Worm (Caenorhabditis elegans) whole organism, L3 larva: Measurements from ENCODE around the gene tsp-18.

ENCODE experiments used
- R02D3.7 ChIP-seq: fragments of 150-350 bp; optimal IDR thresholded peaks from 2 replicates; lab custom pipeline; 2014; ENCODE audit warnings: missing biosample characterization, missing genetic modification characterization
- ZK546.5 ChIP-seq: sonication (generic microtip); optimal IDR thresholded peaks from 2 replicates; lab custom pipeline; 2017; ENCODE audit warnings: missing biosample characterization, missing genetic modification characterization
- aly-2 ChIP-seq: fragments of 150-350 bp; optimal IDR thresholded peaks from 2 replicates; lab custom pipeline; 2014; ENCODE audit warnings: missing biosample characterization, missing genetic modification characterization
- ama-1 ChIP-seq: fragments of 150-350 bp; optimal IDR thresholded peaks from 2 replicates; lab custom pipeline; 2018
- ceh-28 ChIP-seq: fragments of 150-350 bp; optimal IDR thresholded peaks from 2 replicates; lab custom pipeline; 2014; ENCODE audit warnings: missing biosample characterization, missing genetic modification reagents, missing genetic modification characterization
- ceh-82 ChIP-seq: fragments of 150-350 bp; optimal IDR thresholded peaks from 2 replicates; lab custom pipeline; 2014; ENCODE audit warnings: missing biosample characterization, missing genetic modification characterization
- ceh-9 ChIP-seq: sonication (generic microtip); optimal IDR thresholded peaks from 2 replicates; lab custom pipeline; 2018; ENCODE audit warnings: missing biosample characterization, missing genetic modification characterization
- daf-12 ChIP-seq: fragments of 150-350 bp; optimal IDR thresholded peaks from 2 replicates; lab custom pipeline; 2014; ENCODE audit warnings: missing biosample characterization, missing genetic modification reagents, missing genetic modification characterization
- elt-2 ChIP-seq: sonication (generic microtip); optimal IDR thresholded peaks from 2 replicates; lab custom pipeline; 2016; ENCODE audit warnings: missing genetic modification reagents, mild to moderate bottlenecking, missing genetic modification characterization, missing compliant biosample characterization
- elt-3 ChIP-seq, 3 experiments: fragments of 150-350 bp in 1 of 3; sonication (generic microtip) in 2 of 3; optimal IDR thresholded peaks; 2 replicates in 2 of 3; 4 replicates in 1 of 3; lab custom pipeline; 2014 to 2017; ENCODE audit warnings: missing biosample characterization in 3 of 3, missing genetic modification characterization in 3 of 3
- fkh-10 ChIP-seq: sonication (generic microtip); optimal IDR thresholded peaks from 2 replicates; lab custom pipeline; 2017; ENCODE audit warnings: missing biosample characterization, missing genetic modification reagents, missing genetic modification characterization
- fkh-2 ChIP-seq: fragments of 150-350 bp; optimal IDR thresholded peaks from 2 replicates; lab custom pipeline; 2014; ENCODE audit warnings: missing biosample characterization, missing genetic modification reagents, missing genetic modification characterization
- fos-1 ChIP-seq: fragments of 150-350 bp; optimal IDR thresholded peaks from 2 replicates; lab custom pipeline; 2014; ENCODE audit warnings: missing biosample characterization, missing genetic modification characterization
- hmg-11 ChIP-seq: sonication (generic microtip); optimal IDR thresholded peaks from 2 replicates; lab custom pipeline; 2016; ENCODE audit warnings: missing genetic modification characterization, missing compliant biosample characterization
- jun-1 ChIP-seq: fragments of 150-350 bp; optimal IDR thresholded peaks from 2 replicates; lab custom pipeline; 2014; ENCODE audit warnings: missing biosample characterization, missing genetic modification reagents, missing genetic modification characterization
- lin-15B ChIP-seq: fragments of 150-350 bp; optimal IDR thresholded peaks from 2 replicates; lab custom pipeline; 2014; ENCODE audit warnings: missing biosample characterization, missing genetic modification characterization
- lsy-12 ChIP-seq: sonication (generic microtip); optimal IDR thresholded peaks from 2 replicates; lab custom pipeline; 2016; ENCODE audit warnings: mild to moderate bottlenecking, missing genetic modification characterization, missing compliant biosample characterization
- mdl-1 ChIP-seq: fragments of 150-350 bp; optimal IDR thresholded peaks from 2 replicates; lab custom pipeline; 2014; ENCODE audit warnings: missing biosample characterization, missing genetic modification characterization
- nfya-1 ChIP-seq: sonication (generic microtip); optimal IDR thresholded peaks from 2 replicates; lab custom pipeline; 2017; ENCODE audit warnings: missing genetic modification characterization, mild to moderate bottlenecking, missing compliant biosample characterization, antibody characterized with exemption, moderate library complexity; ENCODE audit not compliant: insufficient read depth
- nhr-11 ChIP-seq: fragments of 150-350 bp; optimal IDR thresholded peaks from 2 replicates; lab custom pipeline; 2014; ENCODE audit warnings: missing biosample characterization, missing genetic modification characterization
- nhr-12 ChIP-seq: fragments of 150-350 bp; optimal IDR thresholded peaks from 2 replicates; lab custom pipeline; 2014; ENCODE audit warnings: missing biosample characterization, missing genetic modification characterization
- nhr-23 ChIP-seq: fragments of 150-350 bp; optimal IDR thresholded peaks from 2 replicates; lab custom pipeline; 2014; ENCODE audit warnings: missing biosample characterization, missing genetic modification reagents, missing genetic modification characterization
- nhr-237 ChIP-seq: fragments of 150-350 bp; optimal IDR thresholded peaks from 2 replicates; lab custom pipeline; 2014; ENCODE audit warnings: missing biosample characterization, missing genetic modification characterization
- nhr-25 ChIP-seq: sonication (generic microtip); optimal IDR thresholded peaks from 2 replicates; lab custom pipeline; 2017; ENCODE audit warnings: missing biosample characterization, missing genetic modification characterization
- nhr-43 ChIP-seq: sonication (generic microtip); optimal IDR thresholded peaks from 2 replicates; lab custom pipeline; 2016; ENCODE audit warnings: mild to moderate bottlenecking, missing genetic modification characterization, missing compliant biosample characterization; ENCODE audit not compliant: poor library complexity, severe bottlenecking
- nhr-67 ChIP-seq: fragments of 150-350 bp; optimal IDR thresholded peaks from 2 replicates; lab custom pipeline; 2014; ENCODE audit warnings: missing biosample characterization, missing genetic modification characterization
- nhr-76 ChIP-seq: fragments of 150-350 bp; sonication (generic microtip); optimal IDR thresholded peaks from 5 replicates; lab custom pipeline; 2014; ENCODE audit warnings: missing biosample characterization, missing genetic modification characterization
- nhr-77 ChIP-seq: fragments of 150-350 bp; optimal IDR thresholded peaks from 2 replicates; lab custom pipeline; 2014; ENCODE audit warnings: missing biosample characterization, missing genetic modification characterization
- pha-4 ChIP-seq: fragments of 150-350 bp; optimal IDR thresholded peaks from 2 replicates; lab custom pipeline; 2014; ENCODE audit warnings: missing biosample characterization, missing genetic modification reagents, missing genetic modification characterization
- pqm-1 ChIP-seq: fragments of 150-350 bp; optimal IDR thresholded peaks from 2 replicates; lab custom pipeline; 2017; ENCODE audit warnings: missing biosample characterization, missing genetic modification characterization, inconsistent platforms
- skn-1 ChIP-seq: fragments of 150-350 bp; optimal IDR thresholded peaks from 2 replicates; lab custom pipeline; 2014; ENCODE audit warnings: missing biosample characterization, missing genetic modification characterization
- snpc-4 ChIP-seq: fragments of 150-350 bp; optimal IDR thresholded peaks from 2 replicates; lab custom pipeline; 2014; ENCODE audit warnings: missing biosample characterization, missing genetic modification characterization
- tbx-2 ChIP-seq: sonication (generic microtip); optimal IDR thresholded peaks from 2 replicates; lab custom pipeline; 2016; ENCODE audit warnings: mild to moderate bottlenecking, missing genetic modification characterization, missing compliant biosample characterization
- unc-39 ChIP-seq: sonication (generic microtip); optimal IDR thresholded peaks from 4 replicates; lab custom pipeline; 2017; ENCODE audit warnings: missing biosample characterization, missing genetic modification characterization
- unc-62 ChIP-seq: fragments of 150-350 bp; sonication (generic microtip); optimal IDR thresholded peaks from 4 replicates; lab custom pipeline; 2014; ENCODE audit warnings: missing biosample characterization, missing genetic modification reagents, missing genetic modification characterization
- zag-1 ChIP-seq: fragments of 150-350 bp; optimal IDR thresholded peaks from 2 replicates; lab custom pipeline; 2014; ENCODE audit warnings: missing biosample characterization, missing genetic modification characterization
- ztf-11 ChIP-seq: fragments of 150-350 bp; optimal IDR thresholded peaks from 2 replicates; lab custom pipeline; 2014; ENCODE audit warnings: missing biosample characterization, missing genetic modification characterization
- ztf-4 ChIP-seq: fragments of 150-350 bp; optimal IDR thresholded peaks from 2 replicates; lab custom pipeline; 2014; ENCODE audit warnings: missing biosample characterization, missing genetic modification characterization

The tsp-18 gene

DNA sequence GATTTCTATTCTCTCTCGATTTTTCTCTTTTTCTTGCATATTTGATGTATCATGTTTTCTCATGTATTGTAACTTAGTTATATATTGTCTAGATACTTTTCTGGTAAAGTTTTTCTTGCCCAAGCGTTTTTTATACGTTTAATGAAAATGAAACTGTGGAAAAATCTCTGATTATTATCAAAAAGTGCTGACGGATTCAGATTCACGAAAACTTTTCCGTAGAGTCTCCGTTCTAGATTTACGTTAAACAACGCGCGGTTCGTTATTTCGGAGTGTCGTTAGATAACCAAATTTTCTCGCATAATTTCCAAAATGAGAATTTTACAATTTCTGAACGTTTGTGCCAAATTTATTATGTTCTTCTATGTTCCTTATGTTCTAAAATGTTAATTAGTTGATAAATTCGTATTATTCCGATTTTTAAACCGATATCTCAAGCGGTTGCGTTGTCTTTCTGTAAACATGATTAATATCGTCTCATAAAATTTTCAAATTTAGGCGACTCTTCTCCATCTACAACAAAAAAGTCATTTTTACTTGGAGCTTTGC, 13.9 kb downstream of the tsp-18 start, which contains the start of gene ptp-2:
ptp-2 (plus strand) TSS at position 499 of the 549 bp plus-strand sequence.
- TF ChIP-seq ztf-11 (tag; lab: Kevin White, UChicago) (no peak), fkh-2 (no peak), nhr-23 (tag; lab: Kevin White, UChicago) (peak; percentile 41), nhr-43 (tag; lab: Kevin White, UChicago) (peak; percentile 33), jun-1 (tag; lab: Kevin White, UChicago) (no peak), nhr-11 (tag; lab: Kevin White, UChicago) (no peak), R02D3.7 (tag; lab: Kevin White, UChicago) (no peak), ZK546.5 (tag; lab: Kevin White, UChicago) (no peak), pqm-1 (tag; lab: Kevin White, UChicago) (no peak), nhr-67 (tag; lab: Kevin White, UChicago) (no peak), fkh-10 (no peak), fos-1 (no peak), nfya-1 (tag; lab: Kevin White, UChicago) (peak; percentile 47), nhr-12 (tag; lab: Kevin White, UChicago) (no peak), elt-2 (tag; lab: Kevin White, UChicago) (peak; percentile 0), zag-1 (tag; lab: Kevin White, UChicago) (no peak), ceh-82 (tag; lab: Kevin White, UChicago) (no peak), nhr-237 (tag; lab: Kevin White, UChicago) (no peak), elt-3 (tag; optimal IDR thresholded peaks at IDR 0.05; lab: Kevin White, UChicago) (no peak), lsy-12 (no peak), hmg-11 (tag; lab: Kevin White, UChicago) (peak; percentile 11), ama-1 (lab: Kevin White, UChicago) (no peak), daf-12 (tag; lab: Kevin White, UChicago) (no peak), lin-15B (peak; percentile 43), mdl-1 (no peak), nhr-77 (tag; lab: Kevin White, UChicago) (no peak), ceh-9 (no peak), ceh-28 (no peak), snpc-4 (tag; lab: Kevin White, UChicago) (no peak), unc-62 (GFP tag; lab: Kevin White, UChicago) (no peak), unc-39 (tag; lab: Kevin White, UChicago) (no peak), skn-1 (no peak), pha-4 (tag; lab: Kevin White, UChicago) (peak; percentile 51), nhr-25 (tag; lab: Kevin White, UChicago) (no peak), ztf-4 (tag; lab: Kevin White, UChicago) (no peak)

DNA sequence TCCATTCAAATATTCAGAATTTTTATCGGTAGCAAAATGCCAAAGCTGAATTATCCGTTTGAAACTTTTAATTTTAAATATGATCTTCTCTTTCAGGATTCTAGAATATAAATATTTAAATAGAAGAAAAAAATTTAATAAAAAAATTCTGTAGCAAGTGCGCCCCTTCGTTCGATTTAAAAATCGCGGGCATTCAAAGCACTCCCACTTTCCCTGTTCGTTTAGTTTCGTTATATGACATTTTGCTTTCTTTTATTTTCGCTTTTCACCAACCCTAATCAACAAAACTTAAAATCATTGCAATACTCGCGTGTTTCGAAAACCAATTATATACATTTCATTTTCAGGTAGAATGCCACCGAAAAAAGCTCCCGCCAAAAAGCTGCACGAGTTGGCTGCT, 17.3 kb downstream of the tsp-18 start, which contains the start of gene vrk-1:
vrk-1 (plus strand) TSS at position 348 of the 400 bp plus-strand sequence.
- no peak for TF ChIP-seq nhr-25 (tag; lab: Kevin White, UChicago)
- TF ChIP-seq snpc-4 (tag; lab: Kevin White, UChicago), result no peak
- no peak for TF ChIP-seq ceh-28

DNA sequence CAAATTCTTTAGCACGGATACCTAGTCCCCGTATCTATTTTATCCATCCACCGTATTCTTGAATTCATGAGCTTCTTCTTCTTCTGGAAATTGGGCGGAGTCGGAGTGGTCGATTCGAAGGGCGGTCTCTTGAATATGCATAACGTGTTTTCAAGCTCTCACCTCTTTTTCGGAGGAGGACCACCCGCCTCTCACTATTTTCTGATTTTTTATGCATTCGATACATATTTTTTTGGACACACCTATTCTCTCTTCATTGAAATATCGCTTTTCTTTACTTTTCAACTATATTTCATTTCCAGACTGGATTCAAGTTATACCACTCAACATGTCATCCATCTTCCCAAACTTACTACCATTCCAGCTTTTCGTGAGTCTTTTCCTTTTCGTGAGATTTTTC, 24.1 kb downstream of the tsp-18 start, which contains the start of gene egl-44:
egl-44 (plus strand) TSS at position 301 of the 400 bp plus-strand sequence.
- TF ChIP-seq aly-2 (tag; lab: Kevin White, UChicago), result no peak
- no peak for TF ChIP-seq tbx-2 (tag; lab: Kevin White, UChicago)
- TF ChIP-seq R02D3.7 (tag; lab: Kevin White, UChicago), result no peak
- no peak for TF ChIP-seq pqm-1 (tag; lab: Kevin White, UChicago)
- no peak for TF ChIP-seq zag-1 (tag; lab: Kevin White, UChicago)
- TF ChIP-seq lsy-12, result no peak
- TF ChIP-seq unc-62 (GFP tag; lab: Kevin White, UChicago), result no peak
- no peak for TF ChIP-seq nhr-43 (tag; lab: Kevin White, UChicago)
- no peak for TF ChIP-seq elt-2 (tag; lab: Kevin White, UChicago)
- TF ChIP-seq nhr-76 (tag; lab: Kevin White, UChicago), result no peak
- no peak for TF ChIP-seq jun-1 (tag; lab: Kevin White, UChicago)
